Fruit fly (Drosophila melanogaster) S2 (cell line): ENCODE data around the gene CG43235.
"Not testable (repeated sequence)": the region's sequence is repeated elsewhere in the genome, so short reads cannot be mapped to it uniquely, and the experiment has no call there.

Source experiments
- CG8478 ChIP-seq: fragments of >200 bp; optimal IDR thresholded peaks from 2 replicates; lab custom pipeline; 2018
- CTCF ChIP-seq, 2 experiments: fragments of >200 bp; optimal IDR thresholded peaks; 2 replicates each; lab custom pipeline; 2018

- TF ChIP-seq CG8478 (lab: Kevin White, UChicago); CTCF (optimal IDR thresholded peaks at IDR 0.05; lab: Kevin White, UChicago): not testable (repeated sequence)
Observed at dm6 chr2L:7738709-7739108, 45.9 kb downstream of the CG43235 start, which contains the start of gene CG31904.
